Fruit fly (Drosophila melanogaster) whole organism, embryonic: ENCODE measurements around the gene puc.

Source experiments
- ATbp ChIP-seq: fragments of 200-800 bp; sonication (Bioruptor generic); optimal IDR thresholded peaks from 2 replicates; lab custom pipeline; 2017; ENCODE audit warnings: missing biosample characterization, mild to moderate bottlenecking, missing genetic modification characterization, missing genetic modification reagents
- CG11695 ChIP-seq: fragments of 200-800 bp; sonication (Bioruptor generic); IDR thresholded peaks from 3 replicates; pipeline ENCODE4 v1.3.6; 2022; ENCODE audit warnings: missing biosample characterization, missing genetic modification characterization
- CG13296 ChIP-seq: fragments of 200-800 bp; sonication (Bioruptor generic); optimal IDR thresholded peaks from 3 replicates; lab custom pipeline; 2018; ENCODE audit warnings: missing biosample characterization, mild to moderate bottlenecking, missing genetic modification characterization
- CG13424 ChIP-seq: fragments of 200-800 bp; sonication (Bioruptor generic); optimal IDR thresholded peaks from 2 replicates; lab custom pipeline; 2019; ENCODE audit warnings: missing biosample characterization, mild to moderate bottlenecking, missing genetic modification characterization, moderate library complexity
- CG14667 ChIP-seq: fragments of 200-800 bp; sonication (Bioruptor generic); IDR thresholded peaks from 2 replicates; pipeline ENCODE4 v1.3.6; 2022; ENCODE audit warnings: missing biosample characterization, missing genetic modification characterization
- CG1529 ChIP-seq: fragments of 200-800 bp; sonication (Bioruptor generic); optimal IDR thresholded peaks from 3 replicates; lab custom pipeline; 2018; ENCODE audit warnings: missing biosample characterization, missing genetic modification characterization
- CG16779 ChIP-seq: fragments of 200-800 bp; sonication (Bioruptor generic); IDR thresholded peaks from 2 replicates; pipeline ENCODE4 v1.3.6; 2022; ENCODE audit warnings: missing biosample characterization, missing genetic modification characterization
- CG1832 ChIP-seq: fragments of 200-800 bp; sonication (Bioruptor generic); optimal IDR thresholded peaks from 2 replicates; lab custom pipeline; 2017; ENCODE audit warnings: missing biosample characterization, mild to moderate bottlenecking, missing genetic modification characterization, inconsistent platforms
- CG2199 ChIP-seq: fragments of 200-800 bp; sonication (Bioruptor generic); IDR thresholded peaks from 3 replicates; pipeline ENCODE4 v1.3.6; 2022; ENCODE audit warnings: missing biosample characterization, missing genetic modification characterization
- CG2678 ChIP-seq: fragments of 200-800 bp; sonication (Bioruptor generic); optimal IDR thresholded peaks from 3 replicates; lab custom pipeline; 2019; ENCODE audit warnings: missing biosample characterization, mild to moderate bottlenecking, missing genetic modification characterization, moderate library complexity
- CG33557 ChIP-seq: fragments of 200-800 bp; sonication (Bioruptor generic); optimal IDR thresholded peaks from 2 replicates; lab custom pipeline; 2019; ENCODE audit warnings: missing biosample characterization, mild to moderate bottlenecking, missing genetic modification characterization, moderate library complexity
- CG34224 ChIP-seq: fragments of 200-800 bp; sonication (Bioruptor generic); IDR thresholded peaks from 3 replicates; pipeline ENCODE4 v1.3.6; 2022; ENCODE audit warnings: missing biosample characterization, missing genetic modification characterization; ENCODE audit not compliant: partially characterized antibody
- CG42726 ChIP-seq: fragments of 200-800 bp; sonication (Bioruptor generic); IDR thresholded peaks from 2 replicates; pipeline ENCODE4 v1.3.6; 2022; ENCODE audit warnings: missing biosample characterization, missing genetic modification characterization; ENCODE audit not compliant: partially characterized antibody
- CG4282 ChIP-seq: fragments of 200-800 bp; sonication (Bioruptor generic); optimal IDR thresholded peaks from 2 replicates; lab custom pipeline; 2016; ENCODE audit warnings: missing biosample characterization, missing genetic modification characterization
- CG4328 ChIP-seq: fragments of 200-800 bp; sonication (Bioruptor generic); optimal IDR thresholded peaks from 3 replicates; lab custom pipeline; 2017; ENCODE audit warnings: missing biosample characterization, missing genetic modification reagents, missing genetic modification characterization
- CG4707 ChIP-seq: fragments of 200-800 bp; sonication (Bioruptor generic); optimal IDR thresholded peaks from 2 replicates; lab custom pipeline; 2018; ENCODE audit warnings: missing biosample characterization, mild to moderate bottlenecking, missing genetic modification characterization, moderate library complexity
- CG4730 ChIP-seq: fragments of 200-800 bp; sonication (Bioruptor generic); IDR thresholded peaks from 2 replicates; pipeline ENCODE4 v1.3.6; 2022; ENCODE audit warnings: missing biosample characterization, missing genetic modification characterization
- CG4854 ChIP-seq: fragments of 200-800 bp; sonication (Bioruptor generic); optimal IDR thresholded peaks from 2 replicates; lab custom pipeline; 2016; ENCODE audit warnings: missing biosample characterization, missing genetic modification characterization, inconsistent platforms
- CG5953 ChIP-seq: fragments of 200-800 bp; sonication (Bioruptor generic); IDR thresholded peaks from 2 replicates; pipeline ENCODE4 v1.3.6; 2022; ENCODE audit warnings: missing biosample characterization, missing genetic modification characterization
- CG6175 ChIP-seq: fragments of 200-800 bp; sonication (Bioruptor generic); IDR thresholded peaks from 3 replicates; pipeline ENCODE4 v1.3.6; 2022; ENCODE audit warnings: missing biosample characterization, missing genetic modification characterization
- CG6272 ChIP-seq: fragments of 200-800 bp; sonication (Bioruptor generic); IDR thresholded peaks from 2 replicates; pipeline ENCODE4 v1.3.6; 2022; ENCODE audit warnings: missing biosample characterization, missing genetic modification characterization
- CG6813 ChIP-seq: fragments of 200-800 bp; sonication (Bioruptor generic); optimal IDR thresholded peaks from 2 replicates; lab custom pipeline; 2017; ENCODE audit warnings: missing biosample characterization, missing genetic modification characterization, mild to moderate bottlenecking, moderate library complexity, missing genetic modification reagents
- CG8478 ChIP-seq: fragments of >200 bp; optimal IDR thresholded peaks from 2 replicates; lab custom pipeline; 2018
- HLH4C ChIP-seq: fragments of 200-800 bp; sonication (Bioruptor generic); IDR thresholded peaks from 3 replicates; pipeline ENCODE4 v1.3.6; 2022; ENCODE audit warnings: missing biosample characterization, missing genetic modification characterization; ENCODE audit not compliant: partially characterized antibody
- Hr39 ChIP-seq: fragments of >200 bp; optimal IDR thresholded peaks from 2 replicates; lab custom pipeline; 2017
- NC2α ChIP-seq: fragments of 200-800 bp; sonication (Bioruptor generic); optimal IDR thresholded peaks from 2 replicates; lab custom pipeline; 2016; ENCODE audit warnings: missing biosample characterization, missing genetic modification characterization
- YL-1 ChIP-seq: fragments of 200-800 bp; sonication (Bioruptor generic); optimal IDR thresholded peaks from 3 replicates; lab custom pipeline; 2017; ENCODE audit warnings: missing biosample characterization, mild to moderate bottlenecking, missing genetic modification characterization
- ara ChIP-seq: fragments of 200-800 bp; sonication (Bioruptor generic); IDR thresholded peaks from 2 replicates; pipeline ENCODE4 v1.3.6; 2022; ENCODE audit warnings: missing biosample characterization, missing genetic modification characterization
- bbx ChIP-seq: fragments of 200-800 bp; sonication (Bioruptor generic); IDR thresholded peaks from 2 replicates; pipeline ENCODE4 v1.3.6; 2022; ENCODE audit warnings: missing biosample characterization, missing genetic modification characterization; ENCODE audit not compliant: partially characterized antibody
- ci ChIP-seq: fragments of 200-800 bp; sonication (Bioruptor generic); IDR thresholded peaks from 3 replicates; pipeline ENCODE4 v1.3.6; 2022; ENCODE audit warnings: missing biosample characterization, missing genetic modification characterization
- dan ChIP-seq: fragments of 200-800 bp; sonication (Bioruptor generic); IDR thresholded peaks from 2 replicates; pipeline ENCODE4 v1.3.6; 2022; ENCODE audit warnings: missing biosample characterization, missing genetic modification characterization
- dm ChIP-seq: fragments of 200-800 bp; sonication (Bioruptor generic); optimal IDR thresholded peaks from 3 replicates; lab custom pipeline; 2016; ENCODE audit warnings: missing biosample characterization, missing genetic modification characterization
- emc ChIP-seq: fragments of 200-800 bp; sonication (Bioruptor generic); optimal IDR thresholded peaks from 2 replicates; lab custom pipeline; 2016; ENCODE audit warnings: missing biosample characterization, missing genetic modification characterization
- ewg ChIP-seq: fragments of 200-800 bp; sonication (Bioruptor generic); optimal IDR thresholded peaks from 3 replicates; lab custom pipeline; 2017; ENCODE audit warnings: mild to moderate bottlenecking, missing biosample characterization, missing genetic modification reagents, missing genetic modification characterization
- kah ChIP-seq: fragments of 200-800 bp; sonication (Bioruptor generic); optimal IDR thresholded peaks from 2 replicates; lab custom pipeline; 2018; ENCODE audit warnings: missing biosample characterization, mild to moderate bottlenecking, missing genetic modification characterization
- lov ChIP-seq, 2 experiments: fragments of 200-800 bp in 1 of 2; fragments of >200 bp in 1 of 2; sonication (Bioruptor generic) in 1 of 2; IDR thresholded peaks in 1 of 2; optimal IDR thresholded peaks in 1 of 2; 2 replicates in 1 of 2; 3 replicates in 1 of 2; pipeline versions ENCODE4 v1.3.6 to Lab custom; 2017 to 2022; ENCODE audit warnings: missing biosample characterization in 1 of 2, missing genetic modification characterization in 1 of 2
- nerfin-1 ChIP-seq: fragments of 200-800 bp; sonication (Bioruptor generic); optimal IDR thresholded peaks from 3 replicates; lab custom pipeline; 2019; ENCODE audit warnings: missing biosample characterization, mild to moderate bottlenecking, missing genetic modification characterization, moderate library complexity
- p53 ChIP-seq: fragments of 200-800 bp; sonication (Bioruptor generic); optimal IDR thresholded peaks from 2 replicates; lab custom pipeline; 2016; ENCODE audit warnings: missing biosample characterization, missing genetic modification characterization
- repo ChIP-seq: fragments of 200-800 bp; sonication (Bioruptor generic); optimal IDR thresholded peaks from 2 replicates; lab custom pipeline; 2016; ENCODE audit warnings: missing biosample characterization, missing genetic modification characterization
- run ChIP-seq: fragments of 200-800 bp; sonication (Bioruptor generic); optimal IDR thresholded peaks from 3 replicates; lab custom pipeline; 2018; ENCODE audit warnings: missing biosample characterization, mild to moderate bottlenecking, missing genetic modification characterization
- slbo ChIP-seq: fragments of 200-800 bp; sonication (Bioruptor generic); IDR thresholded peaks from 2 replicates; pipeline ENCODE4 v1.3.6; 2022; ENCODE audit warnings: missing biosample characterization, missing genetic modification characterization
- sob ChIP-seq: fragments of 200-800 bp; sonication (Bioruptor generic); IDR thresholded peaks from 2 replicates; pipeline ENCODE4 v1.3.6; 2022; ENCODE audit warnings: missing biosample characterization, missing genetic modification characterization
- ttk ChIP-seq: fragments of 200-800 bp; sonication (Bioruptor generic); IDR thresholded peaks from 2 replicates; pipeline ENCODE4 v2.1.2; 2022; ENCODE audit warnings: missing biosample characterization, missing genetic modification characterization
- tx ChIP-seq: fragments of 200-800 bp; sonication (Bioruptor generic); optimal IDR thresholded peaks from 2 replicates; lab custom pipeline; 2016; ENCODE audit warnings: missing biosample characterization, missing genetic modification characterization
- usp ChIP-seq: fragments of >200 bp; optimal IDR thresholded peaks from 2 replicates; lab custom pipeline; 2017; ENCODE audit warnings: missing biosample characterization, missing genetic modification characterization
- wor ChIP-seq: fragments of 200-800 bp; sonication (Bioruptor generic); IDR thresholded peaks from 2 replicates; pipeline ENCODE4 v1.3.6; 2022; ENCODE audit warnings: missing biosample characterization, missing genetic modification characterization
- z ChIP-seq: fragments of 200-800 bp; sonication (Bioruptor generic); IDR thresholded peaks from 3 replicates; pipeline ENCODE4 v1.3.6; 2022; ENCODE audit warnings: missing biosample characterization, missing genetic modification characterization
- zen2 ChIP-seq: fragments of 200-800 bp; sonication (Bioruptor generic); IDR thresholded peaks from 3 replicates; pipeline ENCODE4 v1.3.6; 2022; ENCODE audit warnings: missing biosample characterization, missing genetic modification characterization; ENCODE audit not compliant: partially characterized antibody

The puc gene

DNA sequence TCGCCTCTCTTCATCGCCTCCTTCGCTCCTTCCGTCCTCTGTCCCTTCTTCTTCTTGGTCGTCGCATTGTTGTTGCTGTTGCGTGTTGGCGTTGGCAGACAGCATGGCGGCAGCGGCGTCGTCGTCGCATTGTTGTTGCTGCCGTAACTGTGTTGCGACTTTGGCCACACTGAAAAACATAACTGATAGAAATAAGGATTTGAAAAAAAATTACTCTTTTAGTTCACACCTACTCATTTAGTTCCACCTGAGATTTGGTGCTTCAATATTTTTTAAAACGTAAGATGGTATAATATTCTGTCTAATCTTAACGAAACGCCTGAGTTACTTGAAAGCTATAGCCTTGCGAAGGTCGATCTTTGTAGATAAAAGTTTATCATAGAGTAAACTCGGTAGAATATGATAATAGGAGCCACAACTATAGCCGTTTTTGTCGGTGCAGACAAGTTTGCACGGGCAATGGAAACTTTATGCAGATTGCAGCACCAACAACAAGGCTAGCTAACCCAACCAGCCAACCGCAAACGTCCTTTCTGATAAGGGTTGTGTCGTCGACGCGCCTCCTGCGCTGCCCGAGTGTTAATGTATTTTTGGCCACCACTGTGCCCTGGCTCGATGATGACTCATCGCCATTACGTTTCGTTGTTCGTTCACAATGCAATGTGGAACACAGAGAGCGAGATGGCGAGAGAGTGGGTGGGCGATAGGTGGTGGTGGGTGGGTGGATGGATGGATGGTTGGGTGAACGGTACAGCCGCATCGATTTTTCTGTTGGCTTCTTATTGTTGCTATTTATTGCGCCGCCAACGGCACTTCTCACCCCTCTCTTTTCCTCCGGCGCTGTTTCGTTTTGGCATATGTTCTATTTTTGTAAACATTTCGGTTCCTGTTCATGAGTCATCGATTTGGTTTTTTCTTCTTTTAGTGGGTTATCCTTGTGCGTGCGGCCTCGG lies 8.0 kb downstream of the puc start (continued):
- TF ChIP-seq CG2678 (tag; lab: Kevin White, UChicago) = peak; percentile 89
- TF ChIP-seq kah = peak; percentile 16
- no peak for TF ChIP-seq CG42726 (GFP tag; lab: Robert Waterston, UW)
- peak; percentile 39; the same call in 1 of the 2 replicates for TF ChIP-seq CG4730 (GFP tag; lab: Robert Waterston, UW)
- peak; percentile 83 for TF ChIP-seq ci (GFP tag; lab: Robert Waterston, UW)
- TF ChIP-seq wor (GFP tag; lab: Robert Waterston, UW) = peak; percentile 31; the same call in 1 of the 2 replicates
- no peak for TF ChIP-seq CG6175
- TF ChIP-seq YL-1 = peak; percentile 29
- TF ChIP-seq CG4707 (GFP tag; lab: Kevin White, UChicago) = peak; percentile 50
- peak; percentile 72 for TF ChIP-seq ewg
- TF ChIP-seq z = peak; percentile 66; the same call in 1 of the 3 replicates
- TF ChIP-seq CG13424 = peak; percentile 83
- TF ChIP-seq lov (optimal IDR thresholded peaks at IDR 0.05; lab: Kevin White, UChicago) = no peak
- TF ChIP-seq lov (GFP tag; IDR thresholded peaks at IDR 0.05; lab: Robert Waterston, UW) = no peak
- TF ChIP-seq CG16779 = no peak
- TF ChIP-seq Hr39 (lab: Kevin White, UChicago) = no peak
- TF ChIP-seq CG4854 = peak; percentile 76
- peak; percentile 21 for TF ChIP-seq CG4328 (GFP tag; lab: Kevin White, UChicago)
- TF ChIP-seq CG8478 (lab: Kevin White, UChicago) = no peak
- peak; percentile 56 for TF ChIP-seq CG13296 (GFP tag; lab: Kevin White, UChicago)
- TF ChIP-seq usp (GFP tag; lab: Kevin White, UChicago) = no peak
- TF ChIP-seq ttk (GFP tag; lab: Robert Waterston, UW) = peak; percentile 35; the same call in 1 of the 2 replicates
- TF ChIP-seq CG11695 (GFP tag; lab: Robert Waterston, UW) = peak; percentile 68
- peak; percentile 70 for TF ChIP-seq CG1832 (GFP tag; lab: Kevin White, UChicago)
- no peak for TF ChIP-seq dan
- TF ChIP-seq CG4282 (GFP tag; lab: Kevin White, UChicago) = peak; percentile 40
- TF ChIP-seq NC2α (GFP tag; lab: Kevin White, UChicago) = peak; percentile 59
- 0 out of 2 replicates have a peak, but pooled peaks have one; percentile 24 for TF ChIP-seq CG6272 (GFP tag; lab: Robert Waterston, UW)
- TF ChIP-seq ara (GFP tag; lab: Robert Waterston, UW) = peak; percentile 21; the same call in 1 of the 2 replicates
- TF ChIP-seq CG33557 (GFP tag; lab: Kevin White, UChicago) = peak; percentile 40
- TF ChIP-seq CG2199 (GFP tag; lab: Robert Waterston, UW) = no peak
- TF ChIP-seq emc (GFP tag; lab: Kevin White, UChicago) = peak; percentile 39
- peak; percentile 71 for TF ChIP-seq run (tag; lab: Kevin White, UChicago)
- peak; percentile 21 for TF ChIP-seq nerfin-1 (tag; lab: Kevin White, UChicago)
- TF ChIP-seq tx = peak; percentile 74
- TF ChIP-seq p53 = peak; percentile 13
- 0 out of 2 replicates have a peak, but pooled peaks have one; percentile 14 for TF ChIP-seq CG5953 (GFP tag; lab: Robert Waterston, UW)
- peak; percentile 18; the same call in 1 of the 2 replicates for TF ChIP-seq CG14667 (GFP tag; lab: Robert Waterston, UW)
- TF ChIP-seq CG6813 (GFP tag; lab: Kevin White, UChicago) = peak; percentile 74
- peak; percentile 70 for TF ChIP-seq slbo (GFP tag; lab: Robert Waterston, UW)
- no peak for TF ChIP-seq CG34224 (GFP tag; lab: Robert Waterston, UW)
- no peak for TF ChIP-seq HLH4C (GFP tag; lab: Robert Waterston, UW)
- TF ChIP-seq sob (GFP tag; lab: Robert Waterston, UW) = no peak
- TF ChIP-seq zen2 (GFP tag; lab: Robert Waterston, UW) = no peak
- peak; percentile 45 for TF ChIP-seq repo (GFP tag; lab: Kevin White, UChicago)
- TF ChIP-seq bbx (GFP tag; lab: Robert Waterston, UW) = 0 out of 2 replicates have a peak, but pooled peaks have one; percentile 16
- TF ChIP-seq ATbp (GFP tag; lab: Kevin White, UChicago) = peak; percentile 79
- peak; percentile 67 for TF ChIP-seq dm (GFP tag; lab: Kevin White, UChicago)
- peak; percentile 76 for TF ChIP-seq CG1529 (GFP tag; lab: Kevin White, UChicago)
